Worm (Caenorhabditis elegans) whole organism, mixed stage, embryonic: ENCODE results near the gene Y77E11A.23.

ENCODE experiments used
- M03D4.4 ChIP-seq: sonication (generic microtip); optimal IDR thresholded peaks from 2 replicates; lab custom pipeline; 2017; ENCODE audit warnings: mild to moderate bottlenecking, missing genetic modification characterization, missing compliant biosample characterization
- bed-3 ChIP-seq: fragments of 200-800 bp; sonication (Bioruptor generic); optimal IDR thresholded peaks from 3 replicates; lab custom pipeline; 2018; ENCODE audit warnings: mild to moderate bottlenecking, missing genetic modification characterization, moderate library complexity, missing compliant biosample characterization
- blmp-1 ChIP-seq: fragments of 150-350 bp; optimal IDR thresholded peaks from 2 replicates; lab custom pipeline; 2014; ENCODE audit warnings: missing biosample characterization, missing genetic modification characterization
- ceh-39 ChIP-seq: fragments of 150-350 bp; optimal IDR thresholded peaks from 2 replicates; lab custom pipeline; 2014; ENCODE audit warnings: missing biosample characterization, missing genetic modification characterization
- ceh-43 ChIP-seq: fragments of 200-800 bp; sonication (Bioruptor generic); optimal IDR thresholded peaks from 2 replicates; lab custom pipeline; 2018; ENCODE audit warnings: mild to moderate bottlenecking, missing genetic modification characterization, moderate library complexity, missing compliant biosample characterization
- ceh-83 ChIP-seq: fragments of 200-800 bp; sonication (Bioruptor generic); optimal IDR thresholded peaks from 2 replicates; lab custom pipeline; 2018; ENCODE audit warnings: mild to moderate bottlenecking, missing genetic modification characterization, missing compliant biosample characterization
- ces-1 ChIP-seq: fragments of 150-350 bp; optimal IDR thresholded peaks from 2 replicates; lab custom pipeline; 2014; ENCODE audit warnings: missing biosample characterization, missing genetic modification reagents, missing genetic modification characterization
- cnd-1 ChIP-seq: fragments of 200-800 bp; sonication (Bioruptor generic); optimal IDR thresholded peaks from 2 replicates; lab custom pipeline; 2018; ENCODE audit warnings: mild to moderate bottlenecking, missing genetic modification characterization, missing compliant biosample characterization
- drap-1 ChIP-seq: fragments of 200-800 bp; sonication (Bioruptor generic); optimal IDR thresholded peaks from 3 replicates; lab custom pipeline; 2018; ENCODE audit warnings: mild to moderate bottlenecking, missing genetic modification characterization, missing compliant biosample characterization
- elt-3 ChIP-seq: fragments of 150-350 bp; optimal IDR thresholded peaks from 2 replicates; lab custom pipeline; 2014; ENCODE audit warnings: missing biosample characterization, missing genetic modification characterization
- flh-1 ChIP-seq: fragments of 200-800 bp; sonication (Bioruptor generic); optimal IDR thresholded peaks from 2 replicates; lab custom pipeline; 2018; ENCODE audit warnings: mild to moderate bottlenecking, missing genetic modification characterization, moderate library complexity, missing compliant biosample characterization
- ham-2 ChIP-seq: fragments of 200-800 bp; sonication (Bioruptor generic); optimal IDR thresholded peaks from 2 replicates; lab custom pipeline; 2018; ENCODE audit warnings: mild to moderate bottlenecking, missing genetic modification characterization, missing compliant biosample characterization
- hlh-1 ChIP-seq: fragments of 150-350 bp; optimal IDR thresholded peaks from 2 replicates; lab custom pipeline; 2014; ENCODE audit warnings: missing biosample characterization, missing genetic modification reagents, missing genetic modification characterization
- lin-13 ChIP-seq: fragments of 150-350 bp; optimal IDR thresholded peaks from 2 replicates; lab custom pipeline; 2014; ENCODE audit warnings: missing biosample characterization, missing genetic modification characterization
- lin-32 ChIP-seq: fragments of 200-800 bp; sonication (Bioruptor generic); optimal IDR thresholded peaks from 2 replicates; lab custom pipeline; 2018; ENCODE audit warnings: mild to moderate bottlenecking, missing genetic modification characterization, missing compliant biosample characterization
- mab-5 ChIP-seq: fragments of 150-350 bp; optimal IDR thresholded peaks from 2 replicates; lab custom pipeline; 2014; ENCODE audit warnings: missing biosample characterization, missing genetic modification characterization
- mep-1 ChIP-seq: fragments of 150-350 bp; optimal IDR thresholded peaks from 2 replicates; lab custom pipeline; 2017; ENCODE audit warnings: missing biosample characterization, missing genetic modification reagents, missing genetic modification characterization, inconsistent platforms
- mls-2 ChIP-seq: sonication (generic microtip); optimal IDR thresholded peaks from 2 replicates; lab custom pipeline; 2016; ENCODE audit warnings: mild to moderate bottlenecking, missing genetic modification characterization, moderate library complexity, missing compliant biosample characterization
- nhr-12 ChIP-seq: fragments of 150-350 bp; optimal IDR thresholded peaks from 2 replicates; lab custom pipeline; 2014; ENCODE audit warnings: missing biosample characterization, missing genetic modification characterization
- nhr-2 ChIP-seq: fragments of 150-350 bp; optimal IDR thresholded peaks from 2 replicates; lab custom pipeline; 2014; ENCODE audit warnings: missing biosample characterization, missing genetic modification characterization
- nhr-237 ChIP-seq: fragments of 150-350 bp; optimal IDR thresholded peaks from 2 replicates; lab custom pipeline; 2014; ENCODE audit warnings: missing biosample characterization, missing genetic modification characterization
- nhr-28 ChIP-seq: fragments of 150-350 bp; optimal IDR thresholded peaks from 2 replicates; lab custom pipeline; 2014; ENCODE audit warnings: missing biosample characterization, missing genetic modification characterization
- nhr-76 ChIP-seq: sonication (generic microtip); optimal IDR thresholded peaks from 2 replicates; lab custom pipeline; 2017; ENCODE audit warnings: missing biosample characterization, missing genetic modification characterization
- pha-4 ChIP-seq: fragments of 150-350 bp; optimal IDR thresholded peaks from 2 replicates; lab custom pipeline; 2018; ENCODE audit warnings: missing biosample characterization, missing genetic modification reagents, missing genetic modification characterization
- sem-2 ChIP-seq: fragments of 200-800 bp; sonication (Bioruptor generic); optimal IDR thresholded peaks from 2 replicates; lab custom pipeline; 2018; ENCODE audit warnings: mild to moderate bottlenecking, missing genetic modification characterization, missing compliant biosample characterization
- snpc-4 ChIP-seq: fragments of 150-350 bp; optimal IDR thresholded peaks from 2 replicates; lab custom pipeline; 2014; ENCODE audit warnings: missing biosample characterization, missing genetic modification characterization
- sptf-1 ChIP-seq: sonication (generic microtip); optimal IDR thresholded peaks from 2 replicates; lab custom pipeline; 2017; ENCODE audit warnings: mild to moderate bottlenecking, missing genetic modification characterization, moderate library complexity, missing compliant biosample characterization
- tbx-8 ChIP-seq: fragments of 200-800 bp; sonication (Bioruptor generic); optimal IDR thresholded peaks from 2 replicates; lab custom pipeline; 2018; ENCODE audit warnings: mild to moderate bottlenecking, missing genetic modification characterization, moderate library complexity, missing compliant biosample characterization
- unc-120 ChIP-seq: sonication (generic microtip); optimal IDR thresholded peaks from 2 replicates; lab custom pipeline; 2017; ENCODE audit warnings: missing genetic modification characterization, missing compliant biosample characterization; ENCODE audit not compliant: poor library complexity, severe bottlenecking
- unc-39 ChIP-seq: fragments of 150-350 bp; optimal IDR thresholded peaks from 2 replicates; lab custom pipeline; 2014; ENCODE audit warnings: missing biosample characterization, missing genetic modification characterization
- unc-62 ChIP-seq: fragments of 150-350 bp; optimal IDR thresholded peaks from 2 replicates; lab custom pipeline; 2014; ENCODE audit warnings: missing biosample characterization, missing genetic modification reagents, missing genetic modification characterization
- ztf-11 ChIP-seq: fragments of 150-350 bp; optimal IDR thresholded peaks from 2 replicates; lab custom pipeline; 2014; ENCODE audit warnings: missing biosample characterization, missing genetic modification characterization

Gene Y77E11A.23

DNA sequence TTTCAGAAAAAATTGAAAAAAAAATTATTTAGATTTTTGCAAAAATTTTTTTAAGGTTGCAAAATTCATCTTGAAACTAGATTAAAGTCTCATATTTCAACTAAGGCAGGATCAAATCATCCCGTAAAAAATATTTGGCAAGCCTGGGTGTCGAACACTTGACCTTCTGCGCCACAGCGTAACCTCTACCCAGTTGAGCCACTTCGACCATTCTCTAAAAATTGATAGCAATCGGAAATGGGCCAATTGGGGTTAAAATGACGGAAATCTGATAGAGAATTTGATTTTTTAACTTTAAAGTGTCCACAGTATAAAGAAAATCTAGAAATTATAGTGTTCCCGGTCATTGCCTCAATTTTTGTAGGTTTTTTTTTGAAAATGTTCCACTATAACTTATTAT, 40.1 kb downstream of the Y77E11A.23 start:
- TF ChIP-seq snpc-4 (tag; lab: Kevin White, UChicago) (no peak), hlh-1 (no peak), bed-3 (GFP tag; lab: Kevin White, UChicago) (no peak)

DNA sequence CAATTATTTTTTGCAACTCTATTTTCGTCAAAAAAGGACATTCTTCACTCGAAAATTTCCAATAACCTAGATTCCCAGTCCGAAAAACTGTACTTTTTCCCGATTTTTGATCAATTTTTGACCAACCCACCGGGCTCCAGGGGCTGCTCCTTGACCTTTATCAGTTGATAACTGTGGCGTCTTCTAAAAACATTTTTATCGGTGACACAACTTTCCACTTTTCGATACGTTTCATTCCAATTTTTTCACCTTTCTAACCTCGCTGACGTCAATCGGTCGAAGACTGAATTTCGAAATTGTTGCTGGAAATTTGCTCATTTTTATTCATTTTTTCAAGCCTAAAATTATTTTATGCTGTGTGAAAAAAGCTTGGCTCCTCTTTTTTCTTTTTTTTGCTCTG, 40.6 kb downstream of the Y77E11A.23 start:
- TF ChIP-seq tbx-8 (GFP tag; lab: Kevin White, UChicago) (no peak), nhr-28 (tag; lab: Kevin White, UChicago) (no peak), mab-5 (tag; lab: Kevin White, UChicago) (no peak), cnd-1 (tag; lab: Kevin White, UChicago) (no peak), bed-3 (GFP tag; lab: Kevin White, UChicago) (no peak), nhr-76 (tag; lab: Kevin White, UChicago) (no peak), nhr-237 (tag; lab: Kevin White, UChicago) (no peak), ceh-39 (no peak), elt-3 (tag; lab: Kevin White, UChicago) (no peak), ztf-11 (no peak), mep-1 (tag; lab: Kevin White, UChicago) (no peak), ceh-43 (GFP tag; lab: Kevin White, UChicago) (no peak), nhr-12 (no peak), lin-32 (no peak), nhr-2 (tag; lab: Kevin White, UChicago) (no peak), M03D4.4 (tag; lab: Kevin White, UChicago) (no peak), unc-62 (no peak), snpc-4 (tag; lab: Kevin White, UChicago) (no peak), ham-2 (GFP tag; lab: Kevin White, UChicago) (no peak), unc-39 (tag; lab: Kevin White, UChicago) (no peak)

DNA sequence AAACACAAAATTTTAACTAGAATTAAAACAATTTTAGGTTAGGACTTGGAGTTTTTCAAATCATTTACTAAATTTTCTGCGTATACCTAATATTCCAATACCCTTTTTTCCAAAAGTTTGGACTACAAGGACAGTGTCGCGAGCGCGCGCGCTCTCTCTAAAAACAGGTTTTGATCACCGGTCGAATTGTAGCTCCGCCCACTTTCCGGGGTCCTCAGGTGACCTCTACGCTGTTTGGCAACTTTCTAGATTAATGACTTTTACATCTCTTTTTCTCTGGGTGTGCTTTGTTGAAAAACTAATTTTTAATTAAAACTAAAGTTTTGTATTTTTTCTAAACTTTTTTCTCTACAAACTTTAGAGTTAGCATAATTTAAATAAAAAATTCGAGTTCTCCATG, 41.1 kb downstream of the Y77E11A.23 start:
- TF ChIP-seq ceh-39: no peak
- TF ChIP-seq mab-5 (tag; lab: Kevin White, UChicago): no peak

DNA sequence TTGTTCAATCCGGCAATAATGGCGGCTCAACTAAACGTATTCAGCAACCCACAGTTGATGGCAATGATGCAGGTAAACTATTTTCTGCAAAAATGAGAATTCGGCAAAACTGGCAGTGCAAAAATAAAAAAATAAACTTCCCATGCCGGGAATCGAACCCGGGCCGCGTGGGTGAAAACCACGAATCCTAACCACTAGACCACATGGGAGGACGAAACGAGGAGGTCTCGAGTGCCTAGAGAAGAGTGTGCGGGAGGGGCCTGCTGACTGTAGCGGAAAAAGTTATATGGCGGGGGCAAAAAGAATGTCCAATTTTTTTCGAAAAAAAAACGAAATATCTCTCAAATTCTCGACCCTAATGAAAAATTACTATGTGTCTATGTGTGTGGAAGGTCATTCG, 42.1 kb downstream of the Y77E11A.23 start:
- TF ChIP-seq pha-4 (tag; lab: Kevin White, UChicago) (no peak), bed-3 (GFP tag; lab: Kevin White, UChicago) (peak; percentile 58), mls-2 (tag; lab: Kevin White, UChicago) (peak; percentile 82), lin-32 (peak; percentile 61), flh-1 (GFP tag; lab: Kevin White, UChicago) (peak; percentile 67), snpc-4 (tag; lab: Kevin White, UChicago) (no peak), lin-13 (tag; lab: Kevin White, UChicago) (peak; percentile 3), M03D4.4 (tag; lab: Kevin White, UChicago) (peak; percentile 81), ceh-83 (peak; percentile 82), nhr-76 (tag; lab: Kevin White, UChicago) (no peak), sem-2 (peak; percentile 70), ces-1 (peak; percentile 7), blmp-1 (tag; lab: Kevin White, UChicago) (no peak), nhr-237 (tag; lab: Kevin White, UChicago) (no peak), unc-120 (tag; lab: Kevin White, UChicago) (peak; percentile 54), drap-1 (GFP tag; lab: Kevin White, UChicago) (peak; percentile 75), unc-39 (tag; lab: Kevin White, UChicago) (no peak), sptf-1 (tag; lab: Kevin White, UChicago) (peak; percentile 91), ham-2 (GFP tag; lab: Kevin White, UChicago) (peak; percentile 31), cnd-1 (tag; lab: Kevin White, UChicago) (peak; percentile 81), ceh-43 (GFP tag; lab: Kevin White, UChicago) (peak; percentile 65)

DNA sequence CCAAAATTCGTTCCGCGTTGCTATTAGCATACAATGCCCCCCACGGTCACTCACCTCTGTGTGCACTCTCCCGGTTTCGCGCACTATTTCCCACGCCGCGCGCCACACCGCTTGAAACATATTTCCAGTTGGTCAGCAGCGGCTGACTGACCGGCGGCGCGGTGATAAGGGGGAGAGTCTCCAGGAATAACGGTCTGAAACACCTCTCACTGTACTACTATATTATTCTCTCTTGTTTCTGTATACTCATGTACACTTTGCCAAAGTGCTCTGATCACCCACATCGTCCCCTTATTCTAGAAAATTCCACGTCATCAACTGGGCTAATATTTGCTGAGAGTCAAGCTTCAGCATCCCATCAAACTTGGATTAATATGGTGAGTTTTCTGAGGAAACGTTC, 44.3 kb downstream of the Y77E11A.23 start, which contains the start of gene nhr-41:
Gene nhr-41, plus strand, starts transcription at position 301 of the 400 bp plus-strand sequence.
- TF ChIP-seq unc-120 (tag; lab: Kevin White, UChicago): no peak
- peak; percentile 8 for TF ChIP-seq sptf-1 (tag; lab: Kevin White, UChicago)
- TF ChIP-seq nhr-28 (tag; lab: Kevin White, UChicago): no peak
- no peak for TF ChIP-seq mls-2 (tag; lab: Kevin White, UChicago)
- TF ChIP-seq ham-2 (GFP tag; lab: Kevin White, UChicago): no peak
- TF ChIP-seq nhr-76 (tag; lab: Kevin White, UChicago): no peak
- TF ChIP-seq bed-3 (GFP tag; lab: Kevin White, UChicago): no peak
- TF ChIP-seq nhr-2 (tag; lab: Kevin White, UChicago): no peak
